Fruit fly (Drosophila melanogaster): Measurements from ENCODE around the gene Pex23.

Gene Pex23

DNA sequence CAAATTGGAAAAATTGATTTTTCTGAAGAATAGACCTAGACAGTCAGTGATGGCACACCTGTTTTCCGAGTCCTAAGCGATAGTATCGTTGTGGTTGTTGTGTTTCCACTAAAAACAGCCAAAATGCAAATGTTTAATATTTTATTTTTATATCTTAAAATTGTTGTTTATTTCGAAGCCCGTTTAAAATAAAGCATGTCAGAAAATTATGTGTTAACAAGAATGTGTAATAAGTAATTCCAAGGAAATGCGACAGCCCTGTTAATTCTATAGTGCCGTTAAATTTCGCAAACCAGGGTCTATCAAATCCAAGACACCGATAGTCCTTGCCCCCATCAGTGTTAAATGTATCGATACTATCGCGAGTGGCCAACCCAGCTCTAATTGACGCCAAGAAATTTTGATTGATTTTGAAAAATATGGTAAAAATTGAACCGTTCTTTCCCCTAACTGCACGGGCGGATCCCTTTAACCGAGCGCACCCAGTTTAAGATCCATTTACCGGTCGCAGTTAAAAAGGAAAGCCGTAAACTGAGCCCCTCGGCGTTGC lies at the start of gene Pex23:
Gene Pex23, minus strand, starts transcription at position 61 of the 550 bp plus-strand sequence.
- TF ChIP-seq Clk (GFP tag; optimal IDR thresholded peaks at IDR 0.05) (peak; percentile 68), Mnt (GFP tag; optimal IDR thresholded peaks at IDR 0.05) (peak; percentile 70), bab1 (GFP tag; optimal IDR thresholded peaks at IDR 0.05) (peak; percentile 91), CG7045 (GFP tag; optimal IDR thresholded peaks at IDR 0.05) (peak; percentile 69), Crg-1 (GFP tag; optimal IDR thresholded peaks at IDR 0.05) (peak; percentile 50), CG1620 (GFP tag; optimal IDR thresholded peaks at IDR 0.05) (peak; percentile 74), toe (GFP tag; optimal IDR thresholded peaks at IDR 0.05) (peak; percentile 89), Hr96 (GFP tag; optimal IDR thresholded peaks at IDR 0.05) (peak; percentile 79), CG7101 (tag; optimal IDR thresholded peaks at IDR 0.05) (peak; percentile 75), CG11617 (GFP tag; optimal IDR thresholded peaks at IDR 0.05) (peak; percentile 74), ovo (GFP tag; optimal IDR thresholded peaks at IDR 0.05) (peak; percentile 52), kay (GFP tag; ENCODE audit: borderline replicate concordance) (no peak), cic (GFP tag; optimal IDR thresholded peaks at IDR 0.05) (peak; percentile 9), CG33017 (tag; optimal IDR thresholded peaks at IDR 0.05) (peak; percentile 35), CG5204 (GFP tag; optimal IDR thresholded peaks at IDR 0.05) (peak; percentile 76), CG14711 (tag; optimal IDR thresholded peaks at IDR 0.05) (peak; percentile 96), CG12768 (GFP tag; optimal IDR thresholded peaks at IDR 0.05) (peak; percentile 48), cnc (optimal IDR thresholded peaks at IDR 0.05) (no peak), tj (GFP tag; optimal IDR thresholded peaks at IDR 0.05) (peak; percentile 41), pad (GFP tag; optimal IDR thresholded peaks at IDR 0.05) (peak; percentile 58)

DNA sequence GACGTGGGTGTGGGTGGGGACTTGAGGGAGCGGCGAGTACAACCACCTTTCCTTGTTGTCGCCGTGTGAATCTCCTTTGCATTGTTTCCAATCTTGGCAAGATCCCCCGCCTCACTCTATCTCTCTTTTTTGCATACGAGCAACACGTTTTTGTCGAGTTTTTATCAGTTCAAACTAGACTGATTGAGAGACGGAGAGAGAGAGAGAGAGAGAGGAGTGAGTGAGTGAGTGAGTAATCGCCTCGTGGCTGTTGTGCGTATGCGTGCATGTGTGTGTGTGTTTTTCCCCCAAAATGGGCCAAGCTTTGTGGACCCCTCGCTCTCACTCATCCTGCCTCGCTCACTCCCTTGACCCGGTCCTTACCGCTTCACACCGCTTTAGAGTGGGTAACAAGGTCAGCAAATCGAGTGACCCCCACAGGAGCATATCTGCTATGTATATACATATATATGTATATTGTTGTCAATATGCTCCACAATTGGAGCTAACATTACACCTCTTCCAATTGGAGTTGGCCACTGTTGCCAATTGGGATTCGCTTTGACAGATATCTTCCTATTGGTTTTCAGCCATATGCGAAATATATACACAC lies 47.5 kb upstream of the Pex23 start:
- TF ChIP-seq Mnt (GFP tag; optimal IDR thresholded peaks at IDR 0.05) (peak; percentile 52), kay (GFP tag; ENCODE audit: borderline replicate concordance) (peak; percentile 92), CG33017 (tag; optimal IDR thresholded peaks at IDR 0.05) (no peak), CG12768 (GFP tag; optimal IDR thresholded peaks at IDR 0.05) (no peak), Crg-1 (GFP tag; optimal IDR thresholded peaks at IDR 0.05) (no peak)

DNA sequence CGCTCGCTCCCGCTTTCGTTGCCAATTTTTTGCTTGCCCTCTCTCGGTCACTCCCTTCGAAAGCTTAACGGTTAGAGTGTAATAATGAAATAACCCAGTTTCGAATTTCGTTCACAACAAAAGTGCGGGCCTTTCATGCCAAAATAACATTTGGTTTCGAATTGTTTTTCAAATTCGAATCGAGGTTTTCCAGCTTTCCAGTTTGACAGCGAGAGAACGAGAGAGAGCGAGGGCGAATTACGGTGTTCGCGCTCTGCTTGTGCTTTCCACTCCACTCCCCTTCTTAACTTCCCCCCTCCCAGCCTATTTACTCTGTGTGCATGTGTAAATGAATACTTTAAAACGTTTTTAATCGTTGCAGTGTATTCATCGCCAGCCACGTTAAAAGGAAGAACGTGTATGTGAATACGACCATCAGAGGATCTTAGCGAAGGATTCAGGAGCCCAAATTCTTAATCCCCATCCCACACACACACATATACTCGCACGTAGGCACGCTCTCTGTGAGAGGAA lies 46.7 kb upstream of the Pex23 start:
- no peak for TF ChIP-seq CG33017 (tag; optimal IDR thresholded peaks at IDR 0.05)
- TF ChIP-seq CG11617 (GFP tag; optimal IDR thresholded peaks at IDR 0.05), result no peak
- no peak for TF ChIP-seq cnc (optimal IDR thresholded peaks at IDR 0.05)
- no peak for TF ChIP-seq Clk (GFP tag; optimal IDR thresholded peaks at IDR 0.05)
- TF ChIP-seq pad (GFP tag; optimal IDR thresholded peaks at IDR 0.05), result peak; percentile 93
- TF ChIP-seq tj (GFP tag; optimal IDR thresholded peaks at IDR 0.05), result no peak

DNA sequence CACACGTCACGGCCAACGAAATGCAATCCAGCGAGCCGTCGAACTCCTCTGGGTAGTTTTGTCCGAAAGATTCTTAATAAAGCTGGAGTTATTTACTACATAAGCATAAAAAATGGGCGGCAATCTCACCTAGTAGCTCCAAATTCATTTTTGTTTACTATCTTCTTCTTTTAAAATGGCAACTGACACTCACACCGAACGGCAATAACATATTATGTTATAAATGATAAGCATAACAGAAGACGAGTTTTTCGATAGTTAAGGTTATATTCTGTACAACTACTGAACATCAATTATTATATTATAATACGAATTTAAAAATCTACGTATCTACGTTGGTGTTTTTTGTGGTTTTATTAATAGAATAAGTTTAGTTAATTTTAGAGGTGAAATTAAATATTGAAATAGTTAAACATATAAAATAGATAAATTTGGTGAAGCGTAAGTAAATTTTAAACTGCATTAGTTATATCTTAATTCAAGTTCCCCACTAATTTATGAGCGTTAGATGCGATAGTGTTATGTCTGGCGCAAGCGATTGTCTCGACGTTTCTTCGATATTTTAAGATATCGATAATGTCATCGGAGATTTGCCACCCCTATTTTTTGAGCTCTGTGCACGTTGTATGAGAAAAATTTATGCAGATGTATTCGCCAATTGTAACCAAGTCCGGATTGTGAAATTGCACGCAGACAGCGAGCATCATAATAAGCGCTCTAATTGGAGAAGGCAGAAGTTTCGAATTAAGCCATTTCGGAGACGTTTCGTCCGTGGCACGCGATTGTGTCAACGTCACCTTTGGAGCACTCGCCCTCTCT lies 46.0 kb upstream of the Pex23 start, which contains the start of the genes Rbbp5 and eRF1:
Gene Rbbp5, minus strand, starts transcription at position 181 of the 819 bp plus-strand sequence.
Gene eRF1, plus strand, starts transcription at position 594 of the 819 bp plus-strand sequence.
- TF ChIP-seq Hr96 (GFP tag; optimal IDR thresholded peaks at IDR 0.05) (peak; percentile 37), Mnt (GFP tag; optimal IDR thresholded peaks at IDR 0.05) (peak; percentile 93), Clk (GFP tag; optimal IDR thresholded peaks at IDR 0.05) (peak; percentile 9), CG33017 (tag; optimal IDR thresholded peaks at IDR 0.05) (peak; percentile 36), CG7045 (GFP tag; optimal IDR thresholded peaks at IDR 0.05) (peak; percentile 65), pad (GFP tag; optimal IDR thresholded peaks at IDR 0.05) (no peak), CG12768 (GFP tag; optimal IDR thresholded peaks at IDR 0.05) (peak; percentile 48), Crg-1 (GFP tag; optimal IDR thresholded peaks at IDR 0.05) (peak; percentile 66), ovo (GFP tag; optimal IDR thresholded peaks at IDR 0.05) (peak; percentile 52), CG11617 (GFP tag; optimal IDR thresholded peaks at IDR 0.05) (peak; percentile 67), cic (GFP tag; optimal IDR thresholded peaks at IDR 0.05) (no peak), CG7101 (tag; optimal IDR thresholded peaks at IDR 0.05) (peak; percentile 82), kay (GFP tag; ENCODE audit: borderline replicate concordance) (no peak), bab1 (GFP tag; optimal IDR thresholded peaks at IDR 0.05) (peak; percentile 73), cnc (optimal IDR thresholded peaks at IDR 0.05) (no peak), CG14711 (tag; optimal IDR thresholded peaks at IDR 0.05) (peak; percentile 79), tj (GFP tag; optimal IDR thresholded peaks at IDR 0.05) (peak; percentile 52), CG5204 (GFP tag; optimal IDR thresholded peaks at IDR 0.05) (no peak), CG1620 (GFP tag; optimal IDR thresholded peaks at IDR 0.05) (peak; percentile 76), toe (GFP tag; optimal IDR thresholded peaks at IDR 0.05) (no peak)

DNA sequence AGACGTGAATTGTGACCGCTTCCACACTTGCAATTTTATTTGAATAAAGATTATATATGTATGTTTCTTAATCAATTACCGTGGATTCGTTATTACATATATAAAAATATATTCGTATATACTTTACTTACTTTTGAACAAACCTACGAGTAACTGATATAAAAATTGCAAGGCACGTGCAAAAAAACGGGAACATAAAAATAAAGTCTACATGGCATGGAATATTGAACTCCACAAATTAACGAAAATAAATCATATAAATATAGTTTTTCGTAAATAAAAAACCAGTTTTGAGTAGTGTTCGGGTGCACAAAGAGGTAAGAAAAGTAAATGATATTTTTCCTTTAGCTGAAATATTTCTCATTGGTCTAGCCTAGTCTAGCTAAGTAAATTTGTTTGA lies 40.4 kb upstream of the Pex23 start, which contains the start of gene Spn77Bc:
Gene Spn77Bc, plus strand, starts transcription at position 301 of the 400 bp plus-strand sequence.
- TF ChIP-seq cic (GFP tag; optimal IDR thresholded peaks at IDR 0.05) (no peak), cnc (optimal IDR thresholded peaks at IDR 0.05) (no peak), CG1620 (GFP tag; optimal IDR thresholded peaks at IDR 0.05) (no peak), CG14711 (tag; optimal IDR thresholded peaks at IDR 0.05) (no peak), bab1 (GFP tag; optimal IDR thresholded peaks at IDR 0.05) (no peak), CG5204 (GFP tag; optimal IDR thresholded peaks at IDR 0.05) (no peak), tj (GFP tag; optimal IDR thresholded peaks at IDR 0.05) (no peak), Crg-1 (GFP tag; optimal IDR thresholded peaks at IDR 0.05) (no peak), Hr96 (GFP tag; optimal IDR thresholded peaks at IDR 0.05) (no peak), CG7101 (tag; optimal IDR thresholded peaks at IDR 0.05) (no peak), CG11617 (GFP tag; optimal IDR thresholded peaks at IDR 0.05) (no peak)
